Comparison of ENCODE assay signal across 1 fruit fly cellular context in the genomic region with DNA sequence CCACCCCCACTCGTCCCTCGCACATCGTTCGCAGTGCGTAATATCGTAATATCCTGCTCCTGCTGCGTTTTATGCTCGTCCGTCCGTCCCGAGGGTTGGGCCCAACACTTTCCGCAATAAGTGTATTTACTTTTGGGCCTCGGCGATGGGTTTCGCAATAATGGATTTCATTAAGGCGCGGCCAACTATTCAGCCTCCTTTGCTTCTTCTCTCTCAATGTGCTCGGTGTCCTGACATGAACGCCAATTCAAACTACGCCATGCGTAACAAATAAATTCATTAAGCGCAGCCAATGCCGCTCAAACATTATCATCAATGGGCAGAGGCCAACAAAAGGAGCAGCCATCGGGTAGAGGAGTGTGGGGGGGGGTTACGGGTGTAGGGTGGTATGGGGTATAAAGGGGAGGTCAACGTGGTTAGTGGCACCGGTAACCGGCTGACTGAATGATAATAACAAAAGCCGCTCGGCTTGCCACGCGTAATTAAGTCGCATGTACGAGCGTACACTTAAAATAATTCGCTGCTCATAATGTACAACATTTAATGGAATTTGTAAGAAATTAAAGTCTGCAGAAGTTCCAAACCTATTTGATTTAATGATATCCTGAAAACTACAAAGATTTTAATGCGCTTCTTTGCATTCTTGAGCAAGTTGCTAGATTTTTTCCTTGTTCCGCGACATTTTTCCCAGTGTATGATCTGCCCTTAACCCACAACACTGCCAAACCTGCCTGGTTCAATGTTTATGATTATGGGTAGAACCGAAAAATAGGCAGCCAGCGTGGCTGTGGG.
TF ChIP-seq lines count a peak whose summit lies in the region.

No protein-coding gene starts in this region.

TF ChIP-seq in whole organism, embryonic, 481 proteins besides CTCF, POLR2A, EP300 and RAD21 (continued from another document and continues in another):
- TF ChIP-seq CG6765 (GFP tag; optimal IDR thresholded peaks at IDR 0.05; lab: Kevin White, UChicago) (peak; percentile 15), CG4360 (GFP tag; IDR thresholded peaks at IDR 0.05; lab: Robert Waterston, UW) (no peak), cas (GFP tag; IDR thresholded peaks at IDR 0.05; lab: Robert Waterston, UW) (no peak), NfI (GFP tag; optimal IDR thresholded peaks at IDR 0.05; lab: Kevin White, UChicago) (no peak), twi (tag; optimal IDR thresholded peaks at IDR 0.05; lab: Kevin White, UChicago) (no peak), BtbVII (GFP tag; optimal IDR thresholded peaks at IDR 0.05; lab: Kevin White, UChicago) (peak; percentile 24), CG1603 (tag; optimal IDR thresholded peaks at IDR 0.05; lab: Kevin White, UChicago) (peak; percentile 41), CG14667 (GFP tag; IDR thresholded peaks at IDR 0.05; lab: Robert Waterston, UW) (no peak), gsb-n (tag; optimal IDR thresholded peaks at IDR 0.05; lab: Kevin White, UChicago) (peak; percentile 8), gcm2 (GFP tag; optimal IDR thresholded peaks at IDR 0.05; lab: Kevin White, UChicago) (no peak), Hand (GFP tag; optimal IDR thresholded peaks at IDR 0.05; lab: Kevin White, UChicago) (peak; percentile 45), CG2678 (tag; optimal IDR thresholded peaks at IDR 0.05; lab: Kevin White, UChicago) (peak; percentile 71), CG12744 (GFP tag; optimal IDR thresholded peaks at IDR 0.05; lab: Kevin White, UChicago) (no peak), p53 (GFP tag; optimal IDR thresholded peaks at IDR 0.05; lab: Kevin White, UChicago) (no peak), H15 (GFP tag; IDR thresholded peaks at IDR 0.05; lab: Robert Waterston, UW) (no peak), unpg (GFP tag; optimal IDR thresholded peaks at IDR 0.05; lab: Kevin White, UChicago) (peak; percentile 45), CG43689 (GFP tag; IDR thresholded peaks at IDR 0.05; lab: Robert Waterston, UW) (no peak), Opbp (GFP tag; IDR thresholded peaks at IDR 0.05; lab: Robert Waterston, UW; ENCODE audit: partially characterized antibody) (no peak), Bgb (GFP tag; IDR thresholded peaks at IDR 0.05; lab: Robert Waterston, UW; ENCODE audit: partially characterized antibody) (no peak), CG7839 (tag; optimal IDR thresholded peaks at IDR 0.05; lab: Kevin White, UChicago) (peak; percentile 61), BEAF-32 (GFP tag; optimal IDR thresholded peaks at IDR 0.05; lab: Kevin White, UChicago) (no peak), CG11696 (GFP tag; IDR thresholded peaks at IDR 0.05; lab: Robert Waterston, UW) (no peak), hbn (GFP tag; IDR thresholded peaks at IDR 0.05; lab: Robert Waterston, UW; ENCODE audit: partially characterized antibody) (no peak), CG2875 (GFP tag; optimal IDR thresholded peaks at IDR 0.05; lab: Kevin White, UChicago) (peak; percentile 20), CG15073 (GFP tag; optimal IDR thresholded peaks at IDR 0.05; lab: Kevin White, UChicago) (no peak), CG17385 (GFP tag; optimal IDR thresholded peaks at IDR 0.05; lab: Kevin White, UChicago) (peak; percentile 18), CG1233 (GFP tag; optimal IDR thresholded peaks at IDR 0.05; lab: Kevin White, UChicago) (peak; percentile 18), NFAT (GFP tag; IDR thresholded peaks at IDR 0.05; lab: Robert Waterston, UW) (no peak), Med (GFP tag; lab: Kevin White, UChicago) (peak; percentile 92), lola (GFP tag; optimal IDR thresholded peaks at IDR 0.05; lab: Kevin White, UChicago) (peak in 1 of 3 experiments; percentile 55), Bdp1 (GFP tag; optimal IDR thresholded peaks at IDR 0.05; lab: Kevin White, UChicago) (peak; percentile 12), CG9932 (GFP tag; IDR thresholded peaks at IDR 0.05; lab: Robert Waterston, UW) (0 out of 2 replicates have a peak, but pooled peaks have one; percentile 10), dmrt11E (tag; optimal IDR thresholded peaks at IDR 0.05; lab: Kevin White, UChicago) (peak; percentile 59), CG17912 (GFP tag; optimal IDR thresholded peaks at IDR 0.05; lab: Kevin White, UChicago) (no peak), dan (GFP tag; IDR thresholded peaks at IDR 0.05; lab: Robert Waterston, UW) (no peak), Nf-YC (tag; optimal IDR thresholded peaks at IDR 0.05; lab: Kevin White, UChicago) (no peak), CG4707 (GFP tag; optimal IDR thresholded peaks at IDR 0.05; lab: Kevin White, UChicago) (no peak), yki (optimal IDR thresholded peaks at IDR 0.05; lab: Kevin White, UChicago) (no peak), Elba2 (GFP tag; optimal IDR thresholded peaks at IDR 0.05; lab: Kevin White, UChicago) (no peak), Poxn (GFP tag; IDR thresholded peaks at IDR 0.05; lab: Robert Waterston, UW) (0 out of 2 replicates have a peak, but pooled peaks have one; percentile 9), trh (GFP tag; optimal IDR thresholded peaks at IDR 0.05; lab: Kevin White, UChicago) (peak; percentile 49), CG17361 (GFP tag; IDR thresholded peaks at IDR 0.05; lab: Robert Waterston, UW) (no peak), nerfin-1 (tag; optimal IDR thresholded peaks at IDR 0.05; lab: Kevin White, UChicago) (no peak), Drgx (GFP tag; IDR thresholded peaks at IDR 0.05; lab: Robert Waterston, UW) (no peak), fd3F (GFP tag; optimal IDR thresholded peaks at IDR 0.05; lab: Kevin White, UChicago) (no peak), Dek (tag; optimal IDR thresholded peaks at IDR 0.05; lab: Kevin White, UChicago) (peak; percentile 5), Sry-β (GFP tag; optimal IDR thresholded peaks at IDR 0.05; lab: Kevin White, UChicago) (no peak), Oli (tag; optimal IDR thresholded peaks at IDR 0.05; lab: Kevin White, UChicago) (peak; percentile 63), CG2199 (GFP tag; IDR thresholded peaks at IDR 0.05; lab: Robert Waterston, UW) (no peak), Mad (GFP tag; optimal IDR thresholded peaks at IDR 0.05; lab: Kevin White, UChicago) (no peak), E2f2 (GFP tag; IDR thresholded peaks at IDR 0.05; lab: Robert Waterston, UW) (no peak; the same call in 1 of the 2 replicates), pfk (GFP tag; optimal IDR thresholded peaks at IDR 0.05; lab: Kevin White, UChicago) (no peak), CG30431 (GFP tag; optimal IDR thresholded peaks at IDR 0.05; lab: Kevin White, UChicago) (peak; percentile 43), CG4328 (GFP tag; optimal IDR thresholded peaks at IDR 0.05; lab: Kevin White, UChicago) (no peak), tup (GFP tag; optimal IDR thresholded peaks at IDR 0.05; lab: Kevin White, UChicago) (no peak), vfl (GFP tag; optimal IDR thresholded peaks at IDR 0.05; lab: Kevin White, UChicago) (no peak), zfh1 (GFP tag; IDR thresholded peaks at IDR 0.05; lab: Robert Waterston, UW) (peak; percentile 24; the same call in 1 of the 3 replicates), cg (GFP tag; optimal IDR thresholded peaks at IDR 0.05; lab: Kevin White, UChicago) (no peak), Doc3 (GFP tag; IDR thresholded peaks at IDR 0.05; lab: Robert Waterston, UW; ENCODE audit: partially characterized antibody) (no peak), CG3847 (GFP tag; IDR thresholded peaks at IDR 0.05; lab: Robert Waterston, UW) (no peak), nerfin-2 (GFP tag; IDR thresholded peaks at IDR 0.05; lab: Robert Waterston, UW; ENCODE audit: partially characterized antibody) (no peak), Fer2 (tag; optimal IDR thresholded peaks at IDR 0.05; lab: Kevin White, UChicago) (no peak), z (GFP tag; IDR thresholded peaks at IDR 0.05; lab: Robert Waterston, UW) (no peak), CG13296 (GFP tag; optimal IDR thresholded peaks at IDR 0.05; lab: Kevin White, UChicago) (peak; percentile 2), tll (GFP tag; optimal IDR thresholded peaks at IDR 0.05; lab: Kevin White, UChicago) (no peak), Fer1 (GFP tag; optimal IDR thresholded peaks at IDR 0.05; lab: Kevin White, UChicago) (peak; percentile 26), Lpt (GFP tag; optimal IDR thresholded peaks at IDR 0.05; lab: Kevin White, UChicago) (no peak), ap (GFP tag; IDR thresholded peaks at IDR 0.05; lab: Robert Waterston, UW) (0 out of 2 replicates have a peak, but pooled peaks have one; percentile 5), tx (GFP tag; optimal IDR thresholded peaks at IDR 0.05; lab: Kevin White, UChicago) (peak; percentile 31), E2f1 (GFP tag; IDR thresholded peaks at IDR 0.05; lab: Robert Waterston, UW) (peak; percentile 43; the same call in 1 of the 2 replicates), bowl (GFP tag; IDR thresholded peaks at IDR 0.05; lab: Robert Waterston, UW) (no peak), ERR (GFP tag; optimal IDR thresholded peaks at IDR 0.05; lab: Kevin White, UChicago) (no peak), CG10366 (GFP tag; IDR thresholded peaks at IDR 0.05; lab: Robert Waterston, UW) (peak; percentile 22; the same call in 1 of the 2 replicates), CG4424 (GFP tag; optimal IDR thresholded peaks at IDR 0.05; lab: Kevin White, UChicago) (peak; percentile 24), al (GFP tag; IDR thresholded peaks at IDR 0.05; lab: Robert Waterston, UW) (no peak), CG16779 (GFP tag; IDR thresholded peaks at IDR 0.05; lab: Robert Waterston, UW) (no peak), lov (optimal IDR thresholded peaks at IDR 0.05; lab: Kevin White, UChicago) (no peak), lov (GFP tag; IDR thresholded peaks at IDR 0.05; lab: Robert Waterston, UW) (no peak), Asciz (GFP tag; optimal IDR thresholded peaks at IDR 0.05; lab: Kevin White, UChicago) (peak; percentile 50), CG15514 (GFP tag; optimal IDR thresholded peaks at IDR 0.05; lab: Kevin White, UChicago) (no peak), CG15479 (GFP tag; optimal IDR thresholded peaks at IDR 0.05; lab: Kevin White, UChicago) (no peak), CG14441 (GFP tag; IDR thresholded peaks at IDR 0.05; lab: Robert Waterston, UW) (no peak), Ets97D (GFP tag; optimal IDR thresholded peaks at IDR 0.05; lab: Kevin White, UChicago) (no peak), Rfx (GFP tag; IDR thresholded peaks at IDR 0.05; lab: Robert Waterston, UW) (no peak), ATbp (GFP tag; optimal IDR thresholded peaks at IDR 0.05; lab: Kevin White, UChicago) (peak; percentile 30), insv (GFP tag; optimal IDR thresholded peaks at IDR 0.05; lab: Kevin White, UChicago) (no peak), ara (GFP tag; IDR thresholded peaks at IDR 0.05; lab: Robert Waterston, UW) (0 out of 2 replicates have a peak, but pooled peaks have one; percentile 53), CG6689 (GFP tag; IDR thresholded peaks at IDR 0.05; lab: Robert Waterston, UW) (peak; percentile 51), pho (GFP tag; optimal IDR thresholded peaks at IDR 0.05; lab: Kevin White, UChicago) (no peak), bsh (GFP tag; optimal IDR thresholded peaks at IDR 0.05; lab: Kevin White, UChicago) (peak in 1 of 2 experiments; percentile 51), gfzf (GFP tag; optimal IDR thresholded peaks at IDR 0.05; lab: Kevin White, UChicago) (no peak), CG11398 (GFP tag; optimal IDR thresholded peaks at IDR 0.05; lab: Kevin White, UChicago) (no peak), ham (GFP tag; IDR thresholded peaks at IDR 0.05; lab: Robert Waterston, UW) (no peak), row (GFP tag; IDR thresholded peaks at IDR 0.05; lab: Robert Waterston, UW) (peak; percentile 76), CG7745 (tag; optimal IDR thresholded peaks at IDR 0.05; lab: Kevin White, UChicago) (no peak), dimm (GFP tag; IDR thresholded peaks at IDR 0.05; lab: Robert Waterston, UW) (no peak), Gsc (GFP tag; IDR thresholded peaks at IDR 0.05; lab: Robert Waterston, UW) (no peak), Mrtf (GFP tag; IDR thresholded peaks at IDR 0.05; lab: Robert Waterston, UW) (0 out of 3 replicates have a peak, but pooled peaks have one; percentile 19), CG7372 (GFP tag; IDR thresholded peaks at IDR 0.05; lab: Robert Waterston, UW) (no peak), CG15601 (tag; optimal IDR thresholded peaks at IDR 0.05; lab: Kevin White, UChicago) (no peak), salm (tag; optimal IDR thresholded peaks at IDR 0.05; lab: Kevin White, UChicago) (no peak), CG9437 (GFP tag; optimal IDR thresholded peaks at IDR 0.05; lab: Kevin White, UChicago) (no peak), esg (GFP tag; conservative IDR thresholded peaks at IDR 0.05; lab: Robert Waterston, UW) (peak; percentile 33; the same call in 1 of the 2 replicates), CG14014 (GFP tag; IDR thresholded peaks at IDR 0.05; lab: Robert Waterston, UW) (peak; percentile 51; the same call in 1 of the 2 replicates), fru (optimal IDR thresholded peaks at IDR 0.05; lab: Kevin White, UChicago) (no peak), sr (GFP tag; IDR thresholded peaks at IDR 0.05; lab: Robert Waterston, UW) (no peak), Max (GFP tag; optimal IDR thresholded peaks at IDR 0.05; lab: Kevin White, UChicago) (no peak), CG17186 (GFP tag; optimal IDR thresholded peaks at IDR 0.05; lab: Kevin White, UChicago) (no peak), CG15696 (tag; optimal IDR thresholded peaks at IDR 0.05; lab: Kevin White, UChicago) (peak; percentile 51), CG4730 (GFP tag; IDR thresholded peaks at IDR 0.05; lab: Robert Waterston, UW) (no peak), sc (optimal IDR thresholded peaks at IDR 0.05; lab: Kevin White, UChicago) (no peak), sc (GFP tag; optimal IDR thresholded peaks at IDR 0.05; lab: Kevin White, UChicago) (no peak), cwo (GFP tag; optimal IDR thresholded peaks at IDR 0.05; lab: Kevin White, UChicago) (peak; percentile 21), slp2 (GFP tag; optimal IDR thresholded peaks at IDR 0.05; lab: Kevin White, UChicago) (no peak), NK7.1 (GFP tag; optimal IDR thresholded peaks at IDR 0.05; lab: Kevin White, UChicago) (peak; percentile 34), unc-4 (GFP tag; IDR thresholded peaks at IDR 0.05; lab: Robert Waterston, UW; ENCODE audit: partially characterized antibody) (no peak), CG2116 (GFP tag; optimal IDR thresholded peaks at IDR 0.05; lab: Kevin White, UChicago) (no peak), Ravus (GFP tag; IDR thresholded peaks at IDR 0.05; lab: Robert Waterston, UW) (no peak), CG8924 (tag; optimal IDR thresholded peaks at IDR 0.05; lab: Kevin White, UChicago) (peak; percentile 33), schlank (tag; optimal IDR thresholded peaks at IDR 0.05; lab: Kevin White, UChicago) (no peak), CG10209 (GFP tag; optimal IDR thresholded peaks at IDR 0.05; lab: Kevin White, UChicago) (peak; percentile 17), CG12942 (GFP tag; optimal IDR thresholded peaks at IDR 0.05; lab: Kevin White, UChicago) (no peak), Ssrp (tag; optimal IDR thresholded peaks at IDR 0.05; lab: Kevin White, UChicago) (peak; percentile 39), CG4617 (GFP tag; optimal IDR thresholded peaks at IDR 0.05; lab: Kevin White, UChicago; ENCODE audit: borderline replicate concordance) (no peak), so (GFP tag; IDR thresholded peaks at IDR 0.05; lab: Robert Waterston, UW) (no peak)
